Worm (Caenorhabditis elegans) whole organism, L2 larva: Measurements from ENCODE around the gene C27A2.8.

Experiments
- C34F6.9 ChIP-seq: fragments of 150-350 bp; optimal IDR thresholded peaks from 2 replicates; lab custom pipeline; 2014; ENCODE audit warnings: missing biosample characterization, missing genetic modification characterization
- F13H6.1 ChIP-seq: sonication (generic microtip); optimal IDR thresholded peaks from 2 replicates; lab custom pipeline; 2016; ENCODE audit warnings: missing genetic modification characterization, missing compliant biosample characterization
- R02D3.7 ChIP-seq: fragments of 150-350 bp; optimal IDR thresholded peaks from 2 replicates; lab custom pipeline; 2014; ENCODE audit warnings: missing biosample characterization, missing genetic modification characterization
- Y55F3AM.14 ChIP-seq: fragments of 200-800 bp; sonication (Bioruptor generic); optimal IDR thresholded peaks from 2 replicates; lab custom pipeline; 2018; ENCODE audit warnings: mild to moderate bottlenecking, missing genetic modification characterization, missing compliant biosample characterization
- ZK546.5 ChIP-seq: sonication (generic microtip); optimal IDR thresholded peaks from 2 replicates; lab custom pipeline; 2017; ENCODE audit warnings: missing biosample characterization, missing genetic modification characterization
- alr-1 ChIP-seq: fragments of 150-350 bp; optimal IDR thresholded peaks from 2 replicates; lab custom pipeline; 2014; ENCODE audit warnings: missing biosample characterization, missing genetic modification characterization
- aly-2 ChIP-seq: fragments of 150-350 bp; optimal IDR thresholded peaks from 2 replicates; lab custom pipeline; 2014; ENCODE audit warnings: missing biosample characterization, missing genetic modification characterization
- ama-1 ChIP-seq: fragments of 150-350 bp; optimal IDR thresholded peaks from 2 replicates; lab custom pipeline; 2018; ENCODE audit warnings: inconsistent platforms
- ceh-16 ChIP-seq: fragments of 150-350 bp; optimal IDR thresholded peaks from 2 replicates; lab custom pipeline; 2014; ENCODE audit warnings: missing biosample characterization, missing genetic modification characterization
- ceh-82 ChIP-seq: fragments of 150-350 bp; optimal IDR thresholded peaks from 2 replicates; lab custom pipeline; 2014; ENCODE audit warnings: missing biosample characterization, missing genetic modification characterization
- crh-2 ChIP-seq: sonication (generic microtip); optimal IDR thresholded peaks from 2 replicates; lab custom pipeline; 2017; ENCODE audit warnings: missing biosample characterization, missing genetic modification characterization
- elt-3 ChIP-seq: sonication (generic microtip); optimal IDR thresholded peaks from 2 replicates; lab custom pipeline; 2017; ENCODE audit warnings: missing biosample characterization, missing genetic modification characterization
- fos-1 ChIP-seq: fragments of 150-350 bp; optimal IDR thresholded peaks from 2 replicates; lab custom pipeline; 2014; ENCODE audit warnings: missing biosample characterization, missing genetic modification characterization
- gmeb-1 ChIP-seq: fragments of 150-350 bp; optimal IDR thresholded peaks from 2 replicates; lab custom pipeline; 2014; ENCODE audit warnings: missing biosample characterization, missing genetic modification characterization
- lin-11 ChIP-seq: fragments of 150-350 bp; sonication (generic microtip); optimal IDR thresholded peaks from 2 replicates; lab custom pipeline; 2014; ENCODE audit warnings: missing biosample characterization, missing genetic modification characterization, inconsistent platforms, mixed read lengths
- lin-13 ChIP-seq: fragments of 150-350 bp; optimal IDR thresholded peaks from 2 replicates; lab custom pipeline; 2014; ENCODE audit warnings: missing biosample characterization, missing genetic modification reagents, missing genetic modification characterization
- lin-39 ChIP-seq: fragments of 150-350 bp; optimal IDR thresholded peaks from 2 replicates; lab custom pipeline; 2014; ENCODE audit warnings: missing biosample characterization, missing genetic modification reagents, missing genetic modification characterization
- lsy-2 ChIP-seq, 2 experiments: fragments of 150-350 bp in 1 of 2; sonication (generic microtip) in 1 of 2; optimal IDR thresholded peaks; 2 replicates each; lab custom pipeline; 2014 to 2017; ENCODE audit warnings: missing biosample characterization in 2 of 2, missing genetic modification characterization in 2 of 2
- mab-5 ChIP-seq: fragments of 150-350 bp; optimal IDR thresholded peaks from 2 replicates; lab custom pipeline; 2014; ENCODE audit warnings: missing biosample characterization, missing genetic modification characterization
- nhr-10 ChIP-seq: sonication (generic microtip); optimal IDR thresholded peaks from 2 replicates; lab custom pipeline; 2017; ENCODE audit warnings: missing biosample characterization, missing genetic modification characterization
- nhr-12 ChIP-seq: fragments of 150-350 bp; optimal IDR thresholded peaks from 2 replicates; lab custom pipeline; 2014; ENCODE audit warnings: missing biosample characterization, missing genetic modification characterization
- nhr-129 ChIP-seq: fragments of 150-350 bp; optimal IDR thresholded peaks from 2 replicates; lab custom pipeline; 2014; ENCODE audit warnings: missing biosample characterization, missing genetic modification characterization
- nhr-21 ChIP-seq: fragments of 150-350 bp; optimal IDR thresholded peaks from 2 replicates; lab custom pipeline; 2014; ENCODE audit warnings: missing biosample characterization, missing genetic modification characterization
- nhr-23 ChIP-seq: fragments of 150-350 bp; optimal IDR thresholded peaks from 2 replicates; lab custom pipeline; 2014; ENCODE audit warnings: missing biosample characterization, missing genetic modification reagents, missing genetic modification characterization
- nhr-237 ChIP-seq: fragments of 150-350 bp; optimal IDR thresholded peaks from 2 replicates; lab custom pipeline; 2014; ENCODE audit warnings: missing biosample characterization, missing genetic modification characterization
- nhr-25 ChIP-seq: fragments of 150-350 bp; sonication (generic microtip); optimal IDR thresholded peaks from 3 replicates; lab custom pipeline; 2014; ENCODE audit warnings: missing biosample characterization, missing genetic modification characterization
- nhr-6 ChIP-seq: fragments of 150-350 bp; optimal IDR thresholded peaks from 2 replicates; lab custom pipeline; 2014; ENCODE audit warnings: missing biosample characterization, missing genetic modification characterization
- sem-4 ChIP-seq: fragments of 150-350 bp; optimal IDR thresholded peaks from 2 replicates; lab custom pipeline; 2014; ENCODE audit warnings: missing biosample characterization, missing genetic modification reagents, missing genetic modification characterization
- skn-1 ChIP-seq: sonication (generic microtip); optimal IDR thresholded peaks from 2 replicates; lab custom pipeline; 2017; ENCODE audit warnings: missing biosample characterization, missing genetic modification characterization
- sma-3 ChIP-seq: sonication (generic microtip); optimal IDR thresholded peaks from 2 replicates; lab custom pipeline; 2016; ENCODE audit warnings: missing genetic modification reagents, missing genetic modification characterization, missing compliant biosample characterization
- sma-9 ChIP-seq, 2 experiments: fragments of 150-350 bp in 1 of 2; sonication (generic microtip) in 1 of 2; optimal IDR thresholded peaks; 2 replicates each; lab custom pipeline; 2014 to 2016; ENCODE audit warnings: missing genetic modification characterization in 2 of 2, mild to moderate bottlenecking in 1 of 2, missing biosample characterization in 1 of 2, missing compliant biosample characterization in 1 of 2, missing genetic modification reagents in 1 of 2, moderate library complexity in 1 of 2
- unc-55 ChIP-seq: fragments of 150-350 bp; sonication (generic microtip); optimal IDR thresholded peaks from 3 replicates; lab custom pipeline; 2014; ENCODE audit warnings: missing biosample characterization, missing genetic modification reagents, missing genetic modification characterization
- unc-62 ChIP-seq: fragments of 150-350 bp; optimal IDR thresholded peaks from 2 replicates; lab custom pipeline; 2014; ENCODE audit warnings: missing biosample characterization, missing genetic modification reagents, missing genetic modification characterization
- zag-1 ChIP-seq: fragments of 150-350 bp; optimal IDR thresholded peaks from 2 replicates; lab custom pipeline; 2014; ENCODE audit warnings: missing biosample characterization, missing genetic modification characterization
- ztf-11 ChIP-seq: sonication (generic microtip); optimal IDR thresholded peaks from 2 replicates; lab custom pipeline; 2017; ENCODE audit warnings: missing biosample characterization, missing genetic modification characterization

Gene C27A2.8

ce11 chrII:5091640-5092243, 23.9 kb upstream of the C27A2.8 start, which contains the start of gene pld-1:
TSS of gene pld-1 (minus strand) at chrII:5091690.
- no peak for TF ChIP-seq nhr-6
- no peak for TF ChIP-seq skn-1 (tag; lab: Kevin White, UChicago)
- no peak for TF ChIP-seq nhr-10 (tag; lab: Kevin White, UChicago)
- no peak for TF ChIP-seq fos-1 (tag; lab: Kevin White, UChicago)
- TF ChIP-seq lin-11: no peak
- no peak for TF ChIP-seq ztf-11 (tag; lab: Kevin White, UChicago)
- TF ChIP-seq ama-1 (lab: Kevin White, UChicago): no peak
- TF ChIP-seq, all 48 proteins: peak for 0

DNA sequence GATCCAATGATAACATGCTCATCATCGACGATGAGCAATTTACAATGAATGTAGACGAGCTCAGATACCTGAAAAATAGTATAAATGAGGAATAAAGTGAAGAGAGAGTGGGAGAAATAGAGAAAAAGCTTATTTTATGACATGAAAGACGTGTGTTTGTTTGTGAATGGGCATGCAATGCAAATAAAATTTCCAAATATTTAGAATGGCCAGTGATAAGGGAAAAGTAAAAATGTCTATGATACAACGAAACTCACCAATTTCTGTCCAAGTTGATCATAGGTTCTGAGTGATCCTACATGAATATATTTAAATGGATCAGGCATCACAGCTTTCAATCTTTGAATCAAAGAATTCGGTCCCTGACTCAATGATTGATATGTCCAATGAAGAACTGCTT, 18.3 kb upstream of the C27A2.8 start:
- TF ChIP-seq fos-1 (tag; lab: Kevin White, UChicago) (peak; percentile 46), nhr-10 (tag; lab: Kevin White, UChicago) (no peak)

DNA sequence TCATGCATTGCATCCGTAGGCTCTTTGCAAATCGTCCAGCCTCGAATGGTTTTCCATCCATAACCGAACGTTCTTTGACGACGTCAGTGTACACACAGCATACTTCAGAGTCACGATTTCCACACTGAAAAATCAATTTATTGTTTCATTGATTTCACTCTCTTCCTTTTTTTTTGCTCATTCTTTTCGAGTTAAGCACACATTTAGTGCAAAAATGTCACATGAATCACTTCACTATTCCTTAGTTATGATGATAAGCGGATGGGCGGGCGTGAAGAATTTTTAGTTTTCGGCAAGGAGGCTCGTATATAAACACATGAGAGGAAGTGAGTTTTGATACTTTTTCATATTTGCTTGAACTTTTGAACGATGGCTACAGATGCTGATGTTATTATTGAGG, 17.6 kb upstream of the C27A2.8 start, which contains the start of gene txt-9:
Gene txt-9, plus strand, starts transcription at position 336 of the 400 bp plus-strand sequence.
- peak; percentile 45 for TF ChIP-seq fos-1 (tag; lab: Kevin White, UChicago)
- TF ChIP-seq nhr-10 (tag; lab: Kevin White, UChicago): no peak

ce11 chrII:5084225-5084624, 16.4 kb upstream of the C27A2.8 start:
- TF ChIP-seq fos-1 (tag; lab: Kevin White, UChicago) (peak; percentile 31), nhr-23 (no peak)

ce11 chrII:5083341-5083740, 15.5 kb upstream of the C27A2.8 start, which contains the start of gene C04G6.4:
TSS of gene C04G6.4 (minus strand) at chrII:5083441.
- TF ChIP-seq ceh-82 (tag; lab: Kevin White, UChicago): no peak
- TF ChIP-seq lin-13 (GFP tag; lab: Kevin White, UChicago): no peak
- TF ChIP-seq lin-11: no peak
- TF ChIP-seq R02D3.7 (tag; lab: Kevin White, UChicago): no peak
- no peak for TF ChIP-seq lin-39 (tag; lab: Kevin White, UChicago)
- TF ChIP-seq zag-1 (tag; lab: Kevin White, UChicago): no peak
- no peak for TF ChIP-seq Y55F3AM.14 (GFP tag; lab: Kevin White, UChicago)
- TF ChIP-seq C34F6.9 (tag; lab: Kevin White, UChicago): no peak
- no peak for TF ChIP-seq alr-1 (tag; lab: Kevin White, UChicago)
- no peak for TF ChIP-seq aly-2 (tag; lab: Kevin White, UChicago)
- no peak for TF ChIP-seq ceh-16 (tag; lab: Kevin White, UChicago)
- no peak for TF ChIP-seq unc-62 (GFP tag; lab: Kevin White, UChicago)
- no peak for TF ChIP-seq sma-9 (GFP tag; optimal IDR thresholded peaks at IDR 0.05; lab: Kevin White, UChicago)
- no peak for TF ChIP-seq sma-9 (tag; optimal IDR thresholded peaks at IDR 0.05; lab: Kevin White, UChicago)
- TF ChIP-seq elt-3 (tag; lab: Kevin White, UChicago): no peak
- TF ChIP-seq nhr-10 (tag; lab: Kevin White, UChicago): no peak
- no peak for TF ChIP-seq unc-55 (GFP tag; lab: Kevin White, UChicago)
- no peak for TF ChIP-seq mab-5 (tag; lab: Kevin White, UChicago)
- no peak for TF ChIP-seq ZK546.5 (tag; lab: Kevin White, UChicago)
- TF ChIP-seq, all 48 proteins: peak for 0

ce11 chrII:5081124-5081913, 13.5 kb upstream of the C27A2.8 start, which contains the start of gene dsh-2:
TSS of gene dsh-2 (minus strand) at chrII:5081174.
- TF ChIP-seq sem-4 (tag; lab: Kevin White, UChicago) (no peak), nhr-129 (tag; lab: Kevin White, UChicago) (peak; percentile 47), zag-1 (tag; lab: Kevin White, UChicago) (no peak), C34F6.9 (tag; lab: Kevin White, UChicago) (peak; percentile 57), nhr-237 (no peak), lin-13 (GFP tag; lab: Kevin White, UChicago) (peak; percentile 30), lsy-2 (tag; optimal IDR thresholded peaks at IDR 0.05; lab: Kevin White, UChicago) (peak in 1 of 2 experiments; percentile 71), crh-2 (tag; lab: Kevin White, UChicago) (peak; percentile 76), gmeb-1 (tag; lab: Kevin White, UChicago) (peak; percentile 81), sma-3 (GFP tag; lab: Kevin White, UChicago) (peak; percentile 43), nhr-12 (no peak), nhr-21 (peak; percentile 44), ceh-16 (tag; lab: Kevin White, UChicago) (peak; percentile 41), fos-1 (tag; lab: Kevin White, UChicago) (peak; percentile 42), aly-2 (tag; lab: Kevin White, UChicago) (no peak), sma-9 (GFP tag; optimal IDR thresholded peaks at IDR 0.05; lab: Kevin White, UChicago) (peak; percentile 38), sma-9 (tag; optimal IDR thresholded peaks at IDR 0.05; lab: Kevin White, UChicago) (no peak), nhr-25 (tag; lab: Kevin White, UChicago) (peak; percentile 85), unc-55 (GFP tag; lab: Kevin White, UChicago) (peak; percentile 49), F13H6.1 (peak; percentile 18), nhr-6 (peak; percentile 46)
